Fruit fly (Drosophila melanogaster): ENCODE measurements around the gene Pus1.

Gene Pus1

DNA sequence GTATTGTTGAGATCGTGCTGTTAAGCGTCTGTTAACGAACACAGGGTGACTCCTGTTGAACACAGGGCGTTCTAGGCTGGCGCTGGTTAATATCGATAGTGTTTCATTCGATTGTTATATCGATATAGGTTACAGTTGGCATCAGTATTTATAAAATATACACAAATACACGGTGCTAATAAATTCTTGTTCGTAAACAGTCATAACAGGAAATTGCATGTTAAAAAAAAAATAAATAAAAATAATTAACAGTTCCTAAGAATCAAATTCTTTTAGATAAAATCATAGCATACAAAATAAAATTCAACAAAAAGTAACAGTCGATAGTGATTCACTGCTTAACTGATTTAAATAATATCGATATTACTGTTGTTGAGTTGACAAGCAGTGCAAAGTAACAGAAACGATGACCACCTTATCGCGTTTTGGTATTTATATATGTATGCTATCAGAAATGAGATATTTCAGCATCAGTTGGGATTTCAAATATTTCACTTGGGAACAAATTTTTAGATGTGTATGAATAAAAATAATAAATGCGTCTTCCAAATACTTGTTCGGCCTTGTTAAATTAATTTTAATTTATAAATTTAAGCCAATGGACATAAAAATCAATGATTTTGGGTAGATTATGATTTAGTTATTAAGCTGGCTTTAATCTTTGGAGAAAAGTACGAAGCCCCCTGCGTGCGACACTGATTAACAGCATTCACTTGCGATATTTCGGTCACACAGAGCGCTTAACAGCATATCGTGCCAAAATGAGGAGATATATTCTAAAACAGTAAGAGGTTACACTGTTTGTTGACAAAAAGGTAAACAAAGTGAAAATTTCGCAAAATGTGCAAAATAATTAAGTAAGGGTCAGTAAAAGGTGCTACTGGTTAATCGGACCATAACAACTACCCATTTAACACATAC, 42.5 kb upstream of the Pus1 start, which contains the start of the genes Pi3K92E and Lrrk (continued):
- TF ChIP-seq eve (GFP tag; optimal IDR thresholded peaks at IDR 0.05) = no peak
- TF ChIP-seq CG30431 (GFP tag; optimal IDR thresholded peaks at IDR 0.05) = no peak
- TF ChIP-seq CG13296 (GFP tag; optimal IDR thresholded peaks at IDR 0.05) = no peak
- TF ChIP-seq trh (GFP tag; optimal IDR thresholded peaks at IDR 0.05) = no peak
- no peak for TF ChIP-seq vfl (GFP tag; optimal IDR thresholded peaks at IDR 0.05)
- no peak for TF ChIP-seq CG12942 (GFP tag; optimal IDR thresholded peaks at IDR 0.05)
- TF ChIP-seq usp (GFP tag; optimal IDR thresholded peaks at IDR 0.05) = no peak
- TF ChIP-seq mam (GFP tag; optimal IDR thresholded peaks at IDR 0.05) = no peak
- no peak for TF ChIP-seq Chrac-16 (GFP tag; optimal IDR thresholded peaks at IDR 0.05)
- no peak for TF ChIP-seq CG10431 (GFP tag; optimal IDR thresholded peaks at IDR 0.05)
- no peak for TF ChIP-seq ftz-f1 (GFP tag; optimal IDR thresholded peaks at IDR 0.05)
- TF ChIP-seq CG9797 (GFP tag; optimal IDR thresholded peaks at IDR 0.05) = peak; percentile 51
- no peak for TF ChIP-seq peb (GFP tag; IDR thresholded peaks at IDR 0.05)
- TF ChIP-seq CG7839 (tag; optimal IDR thresholded peaks at IDR 0.05) = no peak
- TF ChIP-seq sim (GFP tag; IDR thresholded peaks at IDR 0.05) = no peak
- TF ChIP-seq NK7.1 (GFP tag; optimal IDR thresholded peaks at IDR 0.05) = no peak
- no peak for TF ChIP-seq Aef1 (GFP tag; IDR thresholded peaks at IDR 0.05)
- no peak for TF ChIP-seq BtbVII (GFP tag; optimal IDR thresholded peaks at IDR 0.05)
- no peak for TF ChIP-seq zf30C (GFP tag; optimal IDR thresholded peaks at IDR 0.05)
- peak; percentile 67 for TF ChIP-seq Rfx (GFP tag; IDR thresholded peaks at IDR 0.05)
- TF ChIP-seq gce (GFP tag; IDR thresholded peaks at IDR 0.05) = no peak
- TF ChIP-seq bowl (GFP tag; IDR thresholded peaks at IDR 0.05) = no peak
- no peak for TF ChIP-seq Mes4 (GFP tag; optimal IDR thresholded peaks at IDR 0.05)
- peak; percentile 75 for TF ChIP-seq gfzf (GFP tag; optimal IDR thresholded peaks at IDR 0.05)
- no peak for TF ChIP-seq HmgD (GFP tag; optimal IDR thresholded peaks at IDR 0.05)
- TF ChIP-seq yki (optimal IDR thresholded peaks at IDR 0.05) = no peak
- TF ChIP-seq CG3995 (GFP tag; optimal IDR thresholded peaks at IDR 0.05) = peak; percentile 97
- peak; percentile 25 for TF ChIP-seq caup (GFP tag; optimal IDR thresholded peaks at IDR 0.05; ENCODE audit: severe bottlenecking)
- TF ChIP-seq CG12104 (GFP tag; optimal IDR thresholded peaks at IDR 0.05) = no peak
- no peak for TF ChIP-seq Max (GFP tag; optimal IDR thresholded peaks at IDR 0.05)
- no peak for TF ChIP-seq GATAe (GFP tag; conservative IDR thresholded peaks at IDR 0.05)
- no peak for TF ChIP-seq gro (GFP tag; optimal IDR thresholded peaks at IDR 0.05)
- no peak for TF ChIP-seq HmgZ (tag; optimal IDR thresholded peaks at IDR 0.05)
- TF ChIP-seq CG34422 (GFP tag; IDR thresholded peaks at IDR 0.05) = no peak
- TF ChIP-seq CG12769 (tag; optimal IDR thresholded peaks at IDR 0.05) = no peak
- TF ChIP-seq CG6854 (GFP tag; optimal IDR thresholded peaks at IDR 0.05) = no peak
- no peak for TF ChIP-seq lab (GFP tag; optimal IDR thresholded peaks at IDR 0.05)
- TF ChIP-seq CG7987 (GFP tag; optimal IDR thresholded peaks at IDR 0.05) = no peak
- peak; percentile 78 for TF ChIP-seq CG34224 (GFP tag; IDR thresholded peaks at IDR 0.05; ENCODE audit: partially characterized antibody)
- peak; percentile 94 for TF ChIP-seq Myb (GFP tag; optimal IDR thresholded peaks at IDR 0.05)
- peak; percentile 86 for TF ChIP-seq Opbp (GFP tag; IDR thresholded peaks at IDR 0.05; ENCODE audit: partially characterized antibody)
- TF ChIP-seq sr (GFP tag; IDR thresholded peaks at IDR 0.05) = no peak
- no peak for TF ChIP-seq br (optimal IDR thresholded peaks at IDR 0.05)
- TF ChIP-seq hbn (GFP tag; IDR thresholded peaks at IDR 0.05; ENCODE audit: partially characterized antibody) = peak; percentile 64
- TF ChIP-seq CG8290 (GFP tag; optimal IDR thresholded peaks at IDR 0.05) = no peak
- no peak for TF ChIP-seq CG8290 (tag; optimal IDR thresholded peaks at IDR 0.05)
- no peak for TF ChIP-seq tx (GFP tag; optimal IDR thresholded peaks at IDR 0.05)
- no peak for TF ChIP-seq CG2712 (tag; optimal IDR thresholded peaks at IDR 0.05)
- no peak for TF ChIP-seq dimm (GFP tag; IDR thresholded peaks at IDR 0.05)
- TF ChIP-seq Hsf (GFP tag; optimal IDR thresholded peaks at IDR 0.05) = no peak
- no peak for TF ChIP-seq CG6765 (GFP tag; optimal IDR thresholded peaks at IDR 0.05)

All from whole organism, embryonic.